Fruit fly (Drosophila melanogaster): ENCODE measurements around the gene usp.

DNA sequence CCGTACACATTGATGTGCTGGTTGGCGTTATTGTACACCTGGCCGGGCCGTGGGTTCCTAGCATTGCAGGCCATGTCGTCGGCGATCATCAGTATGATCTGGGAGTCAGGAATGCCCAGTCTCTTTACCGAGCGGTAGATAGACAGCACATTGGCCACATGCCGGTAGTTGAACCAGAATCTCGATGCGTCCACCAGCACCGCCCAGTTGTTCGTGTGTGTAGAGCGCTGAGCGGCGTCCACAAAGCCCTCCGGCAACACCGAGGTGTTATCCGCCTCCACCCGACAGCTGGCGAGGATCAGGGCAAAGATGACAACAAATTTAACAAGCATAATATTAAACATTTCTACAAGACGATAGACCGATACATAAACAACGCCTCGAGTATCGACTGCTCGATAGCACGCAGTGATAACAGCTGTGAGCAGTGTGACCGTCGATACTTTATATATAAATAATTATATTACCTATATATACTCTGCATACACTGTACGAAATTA, 33.1 kb downstream of the usp start, which contains the start of gene PIG-K:
- no peak for TF ChIP-seq CG8478 (optimal IDR thresholded peaks at IDR 0.05)
- no peak for TF ChIP-seq CTCF (optimal IDR thresholded peaks at IDR 0.05)

Measured in S2 (cell line).